Worm (Caenorhabditis elegans): Measurements from ENCODE around the gene ZK1240.11.

DNA sequence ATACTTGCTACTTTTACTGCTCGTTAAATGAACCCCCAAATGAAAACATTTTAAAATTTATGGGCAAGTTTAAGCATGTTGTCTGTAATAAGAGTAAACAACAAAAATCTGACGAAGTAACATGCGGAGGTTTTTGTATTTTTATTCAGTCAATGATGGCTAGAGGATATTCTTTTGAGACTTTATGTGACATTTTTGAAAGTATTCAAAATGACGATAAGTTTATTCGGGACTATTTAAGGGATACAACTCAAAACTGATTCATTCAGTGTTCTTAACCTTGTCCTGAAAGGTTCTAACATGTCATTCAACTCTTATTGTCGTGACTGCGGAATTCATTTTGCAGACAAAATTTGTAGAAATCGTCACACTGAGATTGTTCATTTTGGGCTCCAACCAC lies 45.2 kb upstream of the ZK1240.11 start, which contains the start of gene K09F6.11:
- TF ChIP-seq aly-2 (tag; optimal IDR thresholded peaks at IDR 0.05) (no peak), lir-3 (tag; optimal IDR thresholded peaks at IDR 0.05) (no peak), spr-3 (GFP tag; optimal IDR thresholded peaks at IDR 0.05) (no peak), unc-130 (GFP tag; optimal IDR thresholded peaks at IDR 0.05) (no peak), dpl-1 (GFP tag; optimal IDR thresholded peaks at IDR 0.05) (no peak), snpc-4 (tag; optimal IDR thresholded peaks at IDR 0.05) (no peak), nhr-77 (tag; optimal IDR thresholded peaks at IDR 0.05) (no peak), lin-15B (tag; optimal IDR thresholded peaks at IDR 0.05) (no peak), zag-1 (tag; optimal IDR thresholded peaks at IDR 0.05) (no peak), cey-2 (tag; optimal IDR thresholded peaks at IDR 0.05; ENCODE audit: borderline replicate concordance, insufficient read depth) (no peak), daf-12 (tag; optimal IDR thresholded peaks at IDR 0.05) (no peak), mes-2 (tag; optimal IDR thresholded peaks at IDR 0.05; ENCODE audit: poor library complexity, severe bottlenecking) (no peak), unc-62 (GFP tag; optimal IDR thresholded peaks at IDR 0.05 in 1 of 2) (peak in 1 of 2 experiments; percentile 48), unc-62 (tag; optimal IDR thresholded peaks at IDR 0.05) (no peak), ama-1 (optimal IDR thresholded peaks at IDR 0.05) (no peak)
